Worm (Caenorhabditis elegans) whole organism, young adult: ENCODE results near the gene mdt-26.

Source experiments
- C17E4.6 ChIP-seq: fragments of 200-800 bp; sonication (Bioruptor generic); IDR thresholded peaks from 2 replicates; pipeline ENCODE4 v1.3.6; 2022; ENCODE audit warnings: missing genetic modification reagents, missing genetic modification characterization, missing compliant biosample characterization
- F10E7.11 ChIP-seq: sonication (generic microtip); optimal IDR thresholded peaks from 2 replicates; lab custom pipeline; 2017; ENCODE audit warnings: mild to moderate bottlenecking, missing genetic modification characterization, moderate library complexity, missing compliant biosample characterization
- F22D6.2 ChIP-seq: sonication (generic microtip); optimal IDR thresholded peaks from 2 replicates; lab custom pipeline; 2016; ENCODE audit warnings: mild to moderate bottlenecking, missing genetic modification characterization, missing compliant biosample characterization
- F33H1.4 ChIP-seq: fragments of 200-800 bp; sonication (Bioruptor generic); IDR thresholded peaks from 2 replicates; pipeline ENCODE4 v1.3.6; 2022; ENCODE audit warnings: missing genetic modification reagents, missing genetic modification characterization, missing compliant biosample characterization
- F49E8.2 ChIP-seq: sonication (generic microtip); optimal IDR thresholded peaks from 3 replicates; lab custom pipeline; 2017; ENCODE audit warnings: missing genetic modification characterization, mild to moderate bottlenecking, missing compliant biosample characterization, antibody characterized with exemption, moderate library complexity; ENCODE audit not compliant: insufficient read depth
- T26A5.8 ChIP-seq: sonication (generic microtip); optimal IDR thresholded peaks from 2 replicates; lab custom pipeline; 2016; ENCODE audit warnings: missing genetic modification characterization, missing compliant biosample characterization
- Y53G8AR.9 ChIP-seq: fragments of 200-800 bp; sonication (Bioruptor generic); conservative IDR thresholded peaks from 2 replicates; pipeline ENCODE4 v1.3.6; 2022; ENCODE audit warnings: missing genetic modification reagents, missing genetic modification characterization, missing compliant biosample characterization
- Y56A3A.18 ChIP-seq: fragments of 200-800 bp; sonication (Bioruptor generic); IDR thresholded peaks from 2 replicates; pipeline ENCODE4 v1.3.6; 2022; ENCODE audit warnings: missing genetic modification reagents, missing genetic modification characterization, missing compliant biosample characterization
- ZK185.1 ChIP-seq: sonication (generic microtip); optimal IDR thresholded peaks from 2 replicates; lab custom pipeline; 2016; ENCODE audit warnings: mild to moderate bottlenecking, missing genetic modification characterization, missing compliant biosample characterization; ENCODE audit not compliant: poor library complexity, severe bottlenecking
- athp-1 ChIP-seq: sonication (generic microtip); optimal IDR thresholded peaks from 2 replicates; lab custom pipeline; 2017; ENCODE audit warnings: mild to moderate bottlenecking, missing genetic modification characterization, missing compliant biosample characterization
- attf-5 ChIP-seq: fragments of 200-800 bp; sonication (Bioruptor generic); optimal IDR thresholded peaks from 2 replicates; lab custom pipeline; 2018; ENCODE audit warnings: mild to moderate bottlenecking, missing genetic modification characterization, missing compliant biosample characterization
- bed-2 ChIP-seq: fragments of 200-800 bp; sonication (Bioruptor generic); IDR thresholded peaks from 2 replicates; pipeline ENCODE4 v1.3.6; 2022; ENCODE audit warnings: missing genetic modification reagents, missing genetic modification characterization, missing compliant biosample characterization
- cebp-2 ChIP-seq: fragments of 200-800 bp; sonication (Bioruptor generic); IDR thresholded peaks from 2 replicates; pipeline ENCODE4 v1.3.6; 2022; ENCODE audit warnings: missing genetic modification characterization, missing compliant biosample characterization
- ceh-91 ChIP-seq: fragments of 200-800 bp; sonication (Bioruptor generic); IDR thresholded peaks from 2 replicates; pipeline ENCODE4 v1.3.6; 2022; ENCODE audit warnings: missing genetic modification reagents, missing genetic modification characterization, missing compliant biosample characterization
- chd-7 ChIP-seq: sonication (generic microtip); optimal IDR thresholded peaks from 2 replicates; lab custom pipeline; 2016; ENCODE audit warnings: mild to moderate bottlenecking, missing genetic modification characterization, moderate library complexity, missing compliant biosample characterization
- dox-1 ChIP-seq: fragments of 200-800 bp; sonication (Bioruptor generic); IDR thresholded peaks from 2 replicates; pipeline ENCODE4 v1.3.6; 2022; ENCODE audit warnings: missing genetic modification reagents, missing genetic modification characterization, missing compliant biosample characterization
- efl-1 ChIP-seq: fragments of 150-350 bp; optimal IDR thresholded peaks from 2 replicates; lab custom pipeline; 2014; ENCODE audit warnings: missing biosample characterization, missing genetic modification reagents, missing genetic modification characterization
- egl-18 ChIP-seq: fragments of 200-800 bp; sonication (Bioruptor generic); IDR thresholded peaks from 2 replicates; pipeline ENCODE4 v1.3.6; 2022; ENCODE audit warnings: missing genetic modification reagents, missing genetic modification characterization, missing compliant biosample characterization
- gei-17 ChIP-seq: fragments of 200-800 bp; sonication (Bioruptor generic); optimal IDR thresholded peaks from 2 replicates; lab custom pipeline; 2018; ENCODE audit warnings: mild to moderate bottlenecking, missing genetic modification characterization, missing compliant biosample characterization
- hlh-12 ChIP-seq: sonication (generic microtip); optimal IDR thresholded peaks from 2 replicates; lab custom pipeline; 2016; ENCODE audit warnings: missing genetic modification characterization, missing compliant biosample characterization
- hlh-26 ChIP-seq: fragments of 200-800 bp; sonication (Bioruptor generic); conservative IDR thresholded peaks from 2 replicates; pipeline ENCODE4 v1.3.6; 2022; ENCODE audit warnings: missing genetic modification reagents, missing genetic modification characterization, missing compliant biosample characterization
- hmg-1.2 ChIP-seq: fragments of 200-800 bp; sonication (Bioruptor generic); IDR thresholded peaks from 2 replicates; pipeline ENCODE4 v1.3.6; 2022; ENCODE audit warnings: missing genetic modification reagents, missing genetic modification characterization, missing compliant biosample characterization
- let-607 ChIP-seq, 2 experiments: fragments of 200-800 bp in 1 of 2; sonication (Bioruptor generic) in 1 of 2; sonication (generic microtip) in 1 of 2; optimal IDR thresholded peaks; 2 replicates each; lab custom pipeline; 2016 to 2018; ENCODE audit warnings: mild to moderate bottlenecking in 2 of 2, missing compliant biosample characterization in 2 of 2, missing genetic modification characterization in 2 of 2, moderate library complexity in 2 of 2, missing genotype in 1 of 2
- lin-26 ChIP-seq: fragments of 200-800 bp; sonication (Bioruptor generic); IDR thresholded peaks from 2 replicates; pipeline ENCODE4 v1.3.6; 2022; ENCODE audit warnings: missing genetic modification reagents, missing genetic modification characterization, missing compliant biosample characterization
- lsl-1 ChIP-seq: fragments of 200-800 bp; sonication (Bioruptor generic); optimal IDR thresholded peaks from 2 replicates; lab custom pipeline; 2018; ENCODE audit warnings: mild to moderate bottlenecking, missing genetic modification characterization, moderate library complexity, missing compliant biosample characterization
- lsy-27 ChIP-seq: sonication (generic microtip); optimal IDR thresholded peaks from 2 replicates; lab custom pipeline; 2017; ENCODE audit warnings: missing genetic modification characterization, mild to moderate bottlenecking, missing compliant biosample characterization, antibody characterized with exemption, missing genotype, borderline replicate concordance; ENCODE audit not compliant: insufficient read depth
- madf-10 ChIP-seq: sonication (generic microtip); optimal IDR thresholded peaks from 2 replicates; lab custom pipeline; 2016; ENCODE audit warnings: mild to moderate bottlenecking, missing genetic modification characterization, missing compliant biosample characterization
- mel-28 ChIP-seq: sonication (generic microtip); optimal IDR thresholded peaks from 2 replicates; lab custom pipeline; 2016; ENCODE audit warnings: borderline replicate concordance, mild to moderate bottlenecking, missing genetic modification characterization, missing compliant biosample characterization
- nfyb-1 ChIP-seq: fragments of 200-800 bp; sonication (Bioruptor generic); IDR thresholded peaks from 2 replicates; pipeline ENCODE4 v1.3.6; 2022; ENCODE audit warnings: missing genetic modification reagents, missing genetic modification characterization, missing compliant biosample characterization
- nhr-120 ChIP-seq: fragments of 200-800 bp; sonication (Bioruptor generic); IDR thresholded peaks from 2 replicates; pipeline ENCODE4 v1.3.6; 2022; ENCODE audit warnings: missing genetic modification characterization, missing compliant biosample characterization
- pha-4 ChIP-seq: fragments of 150-350 bp; sonication (generic microtip); optimal IDR thresholded peaks from 2 replicates; lab custom pipeline; 2014; ENCODE audit warnings: missing biosample characterization, missing genetic modification reagents, missing genetic modification characterization
- rcor-1 ChIP-seq: fragments of 200-800 bp; sonication (Bioruptor generic); IDR thresholded peaks from 2 replicates; pipeline ENCODE4 v1.3.6; 2022; ENCODE audit warnings: missing genetic modification reagents, missing genetic modification characterization, missing compliant biosample characterization
- repo-1 ChIP-seq: sonication (generic microtip); optimal IDR thresholded peaks from 2 replicates; lab custom pipeline; 2017; ENCODE audit warnings: mild to moderate bottlenecking, missing genetic modification characterization, missing compliant biosample characterization
- rpc-1 ChIP-seq, 2 experiments: fragments of 150-350 bp in 1 of 2; sonication (generic microtip) in 1 of 2; optimal IDR thresholded peaks; 2 replicates each; lab custom pipeline; 2014 to 2018; ENCODE audit warnings: missing biosample characterization in 1 of 2, missing genetic modification characterization in 1 of 2, missing genetic modification reagents in 1 of 2, missing genotype in 1 of 2
- snpc-1.3 ChIP-seq: sonication (generic microtip); optimal IDR thresholded peaks from 2 replicates; lab custom pipeline; 2017; ENCODE audit warnings: missing genetic modification characterization, mild to moderate bottlenecking, missing compliant biosample characterization, antibody characterized with exemption, moderate library complexity, missing genotype, missing genetic modification reagents; ENCODE audit not compliant: insufficient read depth
- snpc-3.4 ChIP-seq: sonication (generic microtip); optimal IDR thresholded peaks from 2 replicates; lab custom pipeline; 2017; ENCODE audit warnings: missing genetic modification characterization, mild to moderate bottlenecking, missing compliant biosample characterization, antibody characterized with exemption, moderate library complexity, missing genotype, missing genetic modification reagents
- sptf-2 ChIP-seq: fragments of 200-800 bp; sonication (Bioruptor generic); optimal IDR thresholded peaks from 2 replicates; lab custom pipeline; 2018; ENCODE audit warnings: mild to moderate bottlenecking, missing genetic modification characterization, missing compliant biosample characterization
- tbp1 ChIP-seq: fragments of 200-800 bp; sonication (Bioruptor generic); optimal IDR thresholded peaks from 2 replicates; lab custom pipeline; 2018; ENCODE audit warnings: mild to moderate bottlenecking, missing genetic modification characterization, missing compliant biosample characterization
- tbx-9 ChIP-seq: sonication (generic microtip); optimal IDR thresholded peaks from 2 replicates; lab custom pipeline; 2016; ENCODE audit warnings: borderline replicate concordance, missing genetic modification characterization, inconsistent platforms, missing compliant biosample characterization
- unc-62 ChIP-seq: fragments of 150-350 bp; optimal IDR thresholded peaks from 2 replicates; lab custom pipeline; 2014; ENCODE audit warnings: missing biosample characterization, missing genetic modification reagents, missing genetic modification characterization
- zim-3 ChIP-seq: sonication (generic microtip); optimal IDR thresholded peaks from 2 replicates; lab custom pipeline; 2017; ENCODE audit warnings: mild to moderate bottlenecking, missing genetic modification characterization, moderate library complexity, missing compliant biosample characterization
- ztf-18 ChIP-seq: sonication (generic microtip); optimal IDR thresholded peaks from 2 replicates; lab custom pipeline; 2016; ENCODE audit warnings: missing genotype, mild to moderate bottlenecking, missing genetic modification characterization, missing compliant biosample characterization
- ztf-22 ChIP-seq: fragments of 200-800 bp; sonication (Bioruptor generic); optimal IDR thresholded peaks from 2 replicates; lab custom pipeline; 2018; ENCODE audit warnings: mild to moderate bottlenecking, missing genetic modification characterization, moderate library complexity, missing compliant biosample characterization
- ztf-25 ChIP-seq: fragments of 200-800 bp; sonication (Bioruptor generic); IDR thresholded peaks from 2 replicates; pipeline ENCODE4 v1.3.6; 2022; ENCODE audit warnings: missing genetic modification reagents, missing genetic modification characterization, missing compliant biosample characterization
- ztf-26 ChIP-seq: sonication (generic microtip); optimal IDR thresholded peaks from 2 replicates; lab custom pipeline; 2017; ENCODE audit warnings: missing genetic modification characterization, missing compliant biosample characterization
- ztf-3 ChIP-seq: fragments of 200-800 bp; sonication (Bioruptor generic); optimal IDR thresholded peaks from 2 replicates; lab custom pipeline; 2018; ENCODE audit warnings: mild to moderate bottlenecking, missing genetic modification characterization, missing compliant biosample characterization

mdt-26 gene

DNA sequence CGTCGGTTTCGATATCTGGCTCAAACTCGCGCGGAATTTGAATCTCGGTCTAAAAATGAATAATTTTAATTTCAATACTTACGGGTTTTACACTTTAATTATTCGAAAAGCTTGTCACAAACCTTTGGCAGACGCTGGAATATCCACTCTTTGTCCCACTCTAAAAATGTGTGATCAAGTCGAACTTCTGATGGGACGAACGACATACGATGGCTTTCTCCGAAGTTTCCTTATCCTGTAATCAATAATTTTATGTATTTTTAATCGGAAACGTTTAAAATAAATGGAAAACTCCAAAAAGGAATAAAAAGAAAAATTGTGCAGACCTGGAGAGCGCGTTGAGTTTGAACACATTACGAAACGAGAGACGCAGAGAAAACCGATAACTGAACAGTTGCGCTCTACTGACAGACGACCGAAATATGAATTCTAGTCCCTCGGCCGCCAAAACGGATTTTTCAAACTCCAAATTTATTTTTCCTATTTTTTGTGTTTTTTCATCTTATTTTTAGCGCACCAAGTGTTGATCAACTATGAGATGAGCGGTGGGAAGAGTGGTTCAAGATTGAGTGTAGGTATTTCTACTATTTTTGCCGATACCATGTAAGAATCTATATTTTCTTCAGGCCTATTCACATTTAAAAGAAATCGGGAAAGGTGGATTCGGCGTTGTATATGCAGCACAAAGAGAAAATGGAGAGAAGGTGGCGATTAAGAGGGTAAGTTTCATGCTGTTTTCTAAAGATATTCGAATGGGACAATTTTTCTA is 11.6 kb upstream of the mdt-26 start, which contains the start of the genes sam-4, F59E12.17 and zyg-1 (continued):
- TF ChIP-seq chd-7 (tag; lab: Kevin White, UChicago): no peak
- peak; percentile 85 for TF ChIP-seq attf-5 (GFP tag; lab: Kevin White, UChicago)
- peak; percentile 76 for TF ChIP-seq efl-1 (GFP tag; lab: Kevin White, UChicago)
- TF ChIP-seq F10E7.11 (tag; lab: Kevin White, UChicago): no peak
- TF ChIP-seq gei-17 (GFP tag; lab: Kevin White, UChicago): no peak
- no peak for TF ChIP-seq Y53G8AR.9
- no peak for TF ChIP-seq sptf-2 (GFP tag; lab: Kevin White, UChicago)
- no peak for TF ChIP-seq C17E4.6
- TF ChIP-seq ZK185.1 (tag; lab: Kevin White, UChicago): peak; percentile 46
- peak; percentile 39 for TF ChIP-seq ztf-18 (tag; lab: Kevin White, UChicago)
- no peak for TF ChIP-seq hlh-26 (GFP tag; lab: Robert Waterston, UW)
- no peak for TF ChIP-seq T26A5.8 (tag; lab: Kevin White, UChicago)
- TF ChIP-seq lin-26: no peak
- TF ChIP-seq egl-18: no peak
- peak; percentile 82 for TF ChIP-seq hmg-1.2 (GFP tag; lab: Robert Waterston, UW)
- TF ChIP-seq tbp1 (GFP tag; lab: Kevin White, UChicago): peak; percentile 48
- TF ChIP-seq nhr-120: no peak
- TF ChIP-seq F22D6.2: no peak
- TF ChIP-seq ztf-3 (GFP tag; lab: Kevin White, UChicago): no peak
- peak; percentile 80 for TF ChIP-seq F49E8.2 (tag; lab: Kevin White, UChicago)
- no peak for TF ChIP-seq lsy-27 (tag; lab: Kevin White, UChicago)
- peak; percentile 13; the same call in 1 of the 2 replicates for TF ChIP-seq rcor-1 (GFP tag; lab: Robert Waterston, UW)
- peak; percentile 91 for TF ChIP-seq dox-1 (GFP tag; lab: Robert Waterston, UW)
- no peak for TF ChIP-seq repo-1 (tag; lab: Kevin White, UChicago)
- TF ChIP-seq ztf-25 (GFP tag; lab: Robert Waterston, UW): 0 out of 2 replicates have a peak, but pooled peaks have one; percentile 60
- TF ChIP-seq unc-62 (GFP tag; lab: Kevin White, UChicago): no peak
- TF ChIP-seq ztf-22: no peak
- TF ChIP-seq let-607 (tag; optimal IDR thresholded peaks at IDR 0.05; lab: Kevin White, UChicago): no peak
- TF ChIP-seq Y56A3A.18 (GFP tag; lab: Robert Waterston, UW): no peak
- TF ChIP-seq pha-4 (tag; lab: Kevin White, UChicago): no peak
- peak; percentile 58; the same call in 1 of the 2 replicates for TF ChIP-seq ceh-91 (GFP tag; lab: Robert Waterston, UW)
- peak; percentile 74 for TF ChIP-seq snpc-3.4
- TF ChIP-seq madf-10 (tag; lab: Kevin White, UChicago): no peak
- no peak for TF ChIP-seq ztf-26 (tag; lab: Kevin White, UChicago)
- peak; percentile 63 for TF ChIP-seq lsl-1
- TF ChIP-seq bed-2 (GFP tag; lab: Robert Waterston, UW): no peak
- no peak for TF ChIP-seq mel-28
- no peak for TF ChIP-seq tbx-9 (tag; lab: Kevin White, UChicago)
- no peak for TF ChIP-seq hlh-12
- TF ChIP-seq athp-1 (tag; lab: Kevin White, UChicago): peak; percentile 7
- TF ChIP-seq rpc-1 (optimal IDR thresholded peaks at IDR 0.05; lab: Kevin White, UChicago): no peak
- no peak for TF ChIP-seq rpc-1 (tag; optimal IDR thresholded peaks at IDR 0.05; lab: Kevin White, UChicago)
- TF ChIP-seq F33H1.4 (GFP tag; lab: Robert Waterston, UW): peak; percentile 57
- no peak for TF ChIP-seq snpc-1.3 (tag; lab: Kevin White, UChicago)
- TF ChIP-seq nfyb-1 (GFP tag; lab: Robert Waterston, UW): peak; percentile 38; the same call in 1 of the 2 replicates
- no peak for TF ChIP-seq zim-3 (tag; lab: Kevin White, UChicago)
- no peak for TF ChIP-seq cebp-2
